Fruit fly (Drosophila melanogaster): ENCODE data around the gene nom.

DNA sequence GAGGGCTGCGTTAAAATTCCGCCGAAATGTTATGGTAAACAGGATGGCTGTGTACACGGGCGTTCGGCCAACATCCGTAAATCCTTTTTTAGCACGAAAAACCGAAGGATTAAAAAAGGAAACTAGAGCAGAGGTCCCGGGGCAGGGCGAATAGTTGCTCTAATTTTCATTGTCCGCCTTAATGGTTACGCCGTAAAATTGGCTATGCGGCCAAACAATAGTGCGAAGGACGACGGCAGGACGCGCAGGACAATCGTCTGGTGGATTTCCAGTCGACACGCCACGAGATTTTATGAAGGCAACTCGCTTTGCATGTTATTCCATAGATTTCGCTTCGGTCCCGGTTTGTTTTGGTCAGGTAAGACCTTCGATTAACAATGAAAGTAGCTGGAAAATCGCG lies 22.3 kb upstream of the nom start:
- no peak for TF ChIP-seq Gug (GFP tag; IDR thresholded peaks at IDR 0.05)
- TF ChIP-seq CG6163 (GFP tag; IDR thresholded peaks at IDR 0.05), result no peak
- no peak for TF ChIP-seq OdsH (GFP tag; optimal IDR thresholded peaks at IDR 0.05)
- no peak for TF ChIP-seq dac (GFP tag; optimal IDR thresholded peaks at IDR 0.05)
- TF ChIP-seq Ets96B (tag; optimal IDR thresholded peaks at IDR 0.05), result no peak
- TF ChIP-seq CG31627 (GFP tag; optimal IDR thresholded peaks at IDR 0.05), result no peak
- TF ChIP-seq Ets21C (GFP tag; optimal IDR thresholded peaks at IDR 0.05), result no peak
- no peak for TF ChIP-seq CG6792 (GFP tag; optimal IDR thresholded peaks at IDR 0.05)
- TF ChIP-seq CG10669 (GFP tag; optimal IDR thresholded peaks at IDR 0.05), result no peak
- no peak for TF ChIP-seq CG9139 (GFP tag; optimal IDR thresholded peaks at IDR 0.05)
- no peak for TF ChIP-seq Blimp-1 (GFP tag; optimal IDR thresholded peaks at IDR 0.05)

Measured in whole organism, prepupa.